Worm (Caenorhabditis elegans): ENCODE data around the gene col-72.

DNA sequence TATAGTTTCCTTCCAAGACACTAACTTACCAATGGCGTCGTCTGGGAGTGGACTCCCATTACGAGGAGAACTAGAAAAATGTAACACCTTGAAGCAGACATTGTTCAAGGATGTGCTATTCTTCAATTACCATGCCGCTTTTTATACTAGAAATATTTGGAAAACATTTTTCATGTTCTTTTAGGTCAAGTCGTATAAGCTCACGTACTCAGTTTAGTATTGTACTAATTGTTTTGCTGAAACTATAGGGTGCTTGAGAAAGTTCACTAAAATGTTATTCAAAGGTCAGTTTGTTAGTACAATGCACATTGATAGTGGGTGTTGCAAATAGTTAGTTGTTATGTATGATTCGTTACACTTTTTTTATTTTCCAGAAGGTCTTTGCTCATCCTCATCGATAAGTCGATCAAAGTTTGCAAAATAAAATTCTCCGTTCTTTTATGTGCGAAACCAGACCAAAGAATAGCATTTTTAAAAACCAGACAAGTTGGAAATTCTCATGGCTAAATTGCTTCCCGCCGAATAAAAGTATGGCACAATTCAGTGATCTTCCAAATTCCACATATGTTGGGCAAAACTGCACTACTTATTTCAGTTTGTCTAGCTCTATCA lies 47.0 kb upstream of the col-72 start, which contains the start of the genes clec-128 and clec-129:
- TF ChIP-seq sptf-1 (tag; optimal IDR thresholded peaks at IDR 0.05) (no peak), nhr-28 (tag; optimal IDR thresholded peaks at IDR 0.05) (no peak), elt-3 (tag; optimal IDR thresholded peaks at IDR 0.05) (no peak), ztf-11 (tag; optimal IDR thresholded peaks at IDR 0.05) (no peak), nhr-76 (tag; optimal IDR thresholded peaks at IDR 0.05) (no peak), unc-62 (GFP tag; optimal IDR thresholded peaks at IDR 0.05) (no peak), lsy-2 (tag; optimal IDR thresholded peaks at IDR 0.05) (no peak), pha-4 (tag; optimal IDR thresholded peaks at IDR 0.05) (no peak), sem-2 (GFP tag; optimal IDR thresholded peaks at IDR 0.05) (no peak), lin-13 (tag; optimal IDR thresholded peaks at IDR 0.05) (no peak), zip-8 (tag; optimal IDR thresholded peaks at IDR 0.05) (no peak), unc-120 (tag; optimal IDR thresholded peaks at IDR 0.05; ENCODE audit: poor library complexity, severe bottlenecking) (no peak)

Measured in whole organism, mixed stage, embryonic.